Worm (Caenorhabditis elegans) whole organism, L1 larva: Measurements from ENCODE around the gene tbc-19.
A peak's percentile ranks its signal among the peaks of the same experiment; 100 is the strongest.

Experiments used
- C04F5.9 ChIP-seq: sonication (generic microtip); optimal IDR thresholded peaks from 2 replicates; lab custom pipeline; 2016; ENCODE audit warnings: missing genetic modification characterization, missing compliant biosample characterization
- C16A3.4 ChIP-seq: fragments of 150-350 bp; optimal IDR thresholded peaks from 2 replicates; lab custom pipeline; 2014; ENCODE audit warnings: missing biosample characterization, missing genetic modification characterization
- aha-1 ChIP-seq: fragments of 150-350 bp; optimal IDR thresholded peaks from 2 replicates; lab custom pipeline; 2014; ENCODE audit warnings: missing biosample characterization, missing genetic modification characterization
- ceh-63 ChIP-seq: fragments of 200-800 bp; sonication (Bioruptor generic); optimal IDR thresholded peaks from 2 replicates; lab custom pipeline; 2018; ENCODE audit warnings: mild to moderate bottlenecking, missing genetic modification characterization, missing compliant biosample characterization
- ceh-8 ChIP-seq: fragments of 200-800 bp; sonication (Bioruptor generic); optimal IDR thresholded peaks from 2 replicates; lab custom pipeline; 2018; ENCODE audit warnings: mild to moderate bottlenecking, missing genetic modification characterization, moderate library complexity, missing compliant biosample characterization
- ceh-88 ChIP-seq: fragments of 200-800 bp; sonication (Bioruptor generic); IDR thresholded peaks from 2 replicates; pipeline ENCODE4 v1.3.6; 2022; ENCODE audit warnings: missing genetic modification characterization, missing compliant biosample characterization
- ceh-90 ChIP-seq: sonication (generic microtip); optimal IDR thresholded peaks from 2 replicates; lab custom pipeline; 2016; ENCODE audit warnings: missing genetic modification characterization, missing compliant biosample characterization
- dpl-1 ChIP-seq, 3 experiments: fragments of 150-350 bp in 2 of 3; sonication (generic microtip) in 1 of 3; optimal IDR thresholded peaks; 2 replicates each; lab custom pipeline; 2014 to 2017; ENCODE audit warnings: missing biosample characterization in 3 of 3, missing genetic modification characterization in 3 of 3, missing genetic modification reagents in 3 of 3
- dsc-1 ChIP-seq: sonication (generic microtip); optimal IDR thresholded peaks from 2 replicates; lab custom pipeline; 2016; ENCODE audit warnings: mild to moderate bottlenecking, missing genetic modification characterization, missing compliant biosample characterization
- elt-2 ChIP-seq: sonication (generic microtip); optimal IDR thresholded peaks from 2 replicates; lab custom pipeline; 2016; ENCODE audit warnings: missing genetic modification characterization, mild to moderate bottlenecking, inconsistent platforms, missing compliant biosample characterization, missing genetic modification reagents
- elt-3 ChIP-seq, 6 experiments: fragments of 150-350 bp in 1 of 6; sonication (generic microtip); optimal IDR thresholded peaks; 2 replicates each; lab custom pipeline; 2017 to 2018; ENCODE audit warnings: missing biosample characterization in 6 of 6, missing genetic modification characterization in 6 of 6, inconsistent platforms in 1 of 6
- fkh-10 ChIP-seq: sonication (generic microtip); optimal IDR thresholded peaks from 2 replicates; lab custom pipeline; 2017; ENCODE audit warnings: missing biosample characterization, missing genetic modification reagents, missing genetic modification characterization
- fkh-8 ChIP-seq: sonication (generic microtip); optimal IDR thresholded peaks from 2 replicates; lab custom pipeline; 2016; ENCODE audit warnings: mild to moderate bottlenecking, missing genetic modification characterization, missing compliant biosample characterization
- fos-1 ChIP-seq: fragments of 150-350 bp; optimal IDR thresholded peaks from 2 replicates; lab custom pipeline; 2014; ENCODE audit warnings: missing biosample characterization, missing genetic modification characterization
- grh-1 ChIP-seq: fragments of 200-800 bp; sonication (Bioruptor generic); IDR thresholded peaks from 2 replicates; pipeline ENCODE4 v1.3.6; 2022; ENCODE audit warnings: missing genetic modification reagents, missing genetic modification characterization, missing compliant biosample characterization
- hlh-4 ChIP-seq: sonication (generic microtip); optimal IDR thresholded peaks from 2 replicates; lab custom pipeline; 2016; ENCODE audit warnings: mild to moderate bottlenecking, missing genetic modification characterization, missing compliant biosample characterization
- isw-1 ChIP-seq: fragments of 200-800 bp; sonication (Bioruptor generic); IDR thresholded peaks from 2 replicates; pipeline ENCODE4 v1.3.6; 2022; ENCODE audit warnings: missing genetic modification characterization, missing compliant biosample characterization
- jun-1 ChIP-seq: fragments of 150-350 bp; optimal IDR thresholded peaks from 2 replicates; lab custom pipeline; 2014; ENCODE audit warnings: missing biosample characterization, missing genetic modification reagents, missing genetic modification characterization
- lin-13 ChIP-seq: fragments of 150-350 bp; optimal IDR thresholded peaks from 2 replicates; lab custom pipeline; 2014; ENCODE audit warnings: missing biosample characterization, missing genetic modification reagents, missing genetic modification characterization
- lin-14 ChIP-seq: fragments of 200-800 bp; sonication (Bioruptor generic); optimal IDR thresholded peaks from 2 replicates; lab custom pipeline; 2018; ENCODE audit warnings: mild to moderate bottlenecking, missing genetic modification characterization, moderate library complexity, missing compliant biosample characterization
- lin-35 ChIP-seq, 2 experiments: fragments of 150-350 bp; optimal IDR thresholded peaks; 2 replicates each; lab custom pipeline; 2014; ENCODE audit warnings: missing biosample characterization in 2 of 2, missing genetic modification characterization in 2 of 2, missing genetic modification reagents in 2 of 2
- lir-3 ChIP-seq: sonication (generic microtip); optimal IDR thresholded peaks from 2 replicates; lab custom pipeline; 2016; ENCODE audit warnings: mild to moderate bottlenecking, missing genetic modification characterization, moderate library complexity, missing compliant biosample characterization; ENCODE audit not compliant: poor library complexity
- nhr-19 ChIP-seq: fragments of 200-800 bp; sonication (Bioruptor generic); conservative IDR thresholded peaks from 2 replicates; pipeline ENCODE4 v1.3.6; 2022; ENCODE audit warnings: missing genetic modification characterization, missing compliant biosample characterization
- nhr-20 ChIP-seq: sonication (generic microtip); optimal IDR thresholded peaks from 2 replicates; lab custom pipeline; 2016; ENCODE audit warnings: mild to moderate bottlenecking, missing genetic modification characterization, missing compliant biosample characterization
- nhr-47 ChIP-seq: sonication (generic microtip); optimal IDR thresholded peaks from 2 replicates; lab custom pipeline; 2016; ENCODE audit warnings: mild to moderate bottlenecking, missing genetic modification characterization, moderate library complexity, missing compliant biosample characterization
- nhr-85 ChIP-seq: sonication (generic microtip); peaks from one replicate; lab custom pipeline; 2016; ENCODE audit warnings: missing genetic modification characterization, inconsistent platforms, missing compliant biosample characterization
- nhr-90 ChIP-seq: sonication (generic microtip); optimal IDR thresholded peaks from 2 replicates; lab custom pipeline; 2016; ENCODE audit warnings: mild to moderate bottlenecking, missing genetic modification characterization, missing compliant biosample characterization; ENCODE audit not compliant: poor library complexity
- pag-3 ChIP-seq: sonication (generic microtip); optimal IDR thresholded peaks from 2 replicates; lab custom pipeline; 2017; ENCODE audit warnings: missing genetic modification characterization, mild to moderate bottlenecking, missing compliant biosample characterization, antibody characterized with exemption, borderline replicate concordance; ENCODE audit not compliant: insufficient read depth
- snpc-4 ChIP-seq: fragments of 150-350 bp; optimal IDR thresholded peaks from 2 replicates; lab custom pipeline; 2014; ENCODE audit warnings: missing biosample characterization, missing genetic modification characterization
- sox-4 ChIP-seq: sonication (generic microtip); optimal IDR thresholded peaks from 2 replicates; lab custom pipeline; 2016; ENCODE audit warnings: missing genetic modification characterization, missing compliant biosample characterization
- sup-37 ChIP-seq: fragments of 200-800 bp; sonication (Bioruptor generic); optimal IDR thresholded peaks from 2 replicates; lab custom pipeline; 2018; ENCODE audit warnings: mild to moderate bottlenecking, missing genetic modification characterization, missing compliant biosample characterization
- tlp-1 ChIP-seq: fragments of 150-350 bp; optimal IDR thresholded peaks from 2 replicates; lab custom pipeline; 2014; ENCODE audit warnings: missing biosample characterization, missing genetic modification characterization
- unc-30 ChIP-seq: sonication (generic microtip); optimal IDR thresholded peaks from 2 replicates; lab custom pipeline; 2017; ENCODE audit warnings: missing biosample characterization, missing genetic modification characterization
- unc-86 ChIP-seq: sonication (generic microtip); optimal IDR thresholded peaks from 2 replicates; lab custom pipeline; 2016; ENCODE audit warnings: missing genetic modification characterization, missing compliant biosample characterization
- unc-98 ChIP-seq: fragments of 200-800 bp; sonication (Bioruptor generic); IDR thresholded peaks from 2 replicates; pipeline ENCODE4 v1.3.6; 2022; ENCODE audit warnings: missing genetic modification characterization, missing compliant biosample characterization
- zag-1 ChIP-seq: fragments of 150-350 bp; optimal IDR thresholded peaks from 2 replicates; lab custom pipeline; 2014; ENCODE audit warnings: missing biosample characterization, missing genetic modification characterization
- zip-4 ChIP-seq: fragments of 200-800 bp; sonication (Bioruptor generic); optimal IDR thresholded peaks from 2 replicates; lab custom pipeline; 2018; ENCODE audit warnings: mild to moderate bottlenecking, missing genetic modification characterization, moderate library complexity, missing compliant biosample characterization

The tbc-19 gene

ce11 chrX:13969257-13969968, 42.9 kb downstream of the tbc-19 start (continued):
- TF ChIP-seq grh-1 (GFP tag; lab: Robert Waterston, UW) (no peak), ceh-88 (GFP tag; lab: Robert Waterston, UW) (peak; percentile 55; the same call in 1 of the 2 replicates), sox-4 (no peak), ceh-63 (GFP tag; lab: Kevin White, UChicago) (no peak), nhr-47 (peak; percentile 81), C04F5.9 (tag; lab: Kevin White, UChicago) (peak; percentile 15), nhr-19 (peak; percentile 71), fkh-8 (tag; lab: Kevin White, UChicago) (peak; percentile 93), snpc-4 (tag; lab: Kevin White, UChicago) (peak; percentile 21), sup-37 (GFP tag; lab: Kevin White, UChicago) (peak; percentile 18), unc-30 (tag; lab: Kevin White, UChicago) (no peak), elt-3 (tag; optimal IDR thresholded peaks at IDR 0.05; lab: Kevin White, UChicago) (no peak), zag-1 (tag; lab: Kevin White, UChicago) (peak; percentile 35), zip-4 (GFP tag; lab: Kevin White, UChicago) (no peak), aha-1 (tag; lab: Kevin White, UChicago) (no peak), nhr-20 (tag; lab: Kevin White, UChicago) (peak; percentile 80), nhr-90 (tag; lab: Kevin White, UChicago) (peak; percentile 42), isw-1 (GFP tag; lab: Robert Waterston, UW) (peak; percentile 43), tlp-1 (tag; lab: Kevin White, UChicago) (no peak), dpl-1 (GFP tag; optimal IDR thresholded peaks at IDR 0.05; lab: Kevin White, UChicago) (peak in 2 of 3 experiments; percentile 5 to 13), fos-1 (peak; percentile 59), dsc-1 (tag; lab: Kevin White, UChicago) (peak; percentile 68)

ce11 chrX:13968292-13968691, 44.0 kb downstream of the tbc-19 start, which contains the start of gene pqn-39:
Gene pqn-39 (minus strand): TSS chrX:13968676.
- TF ChIP-seq nhr-85 (tag; lab: Kevin White, UChicago): peak; percentile 61
- no peak for TF ChIP-seq unc-98 (GFP tag; lab: Robert Waterston, UW)

ce11 chrX:13963203-13963602, 49.1 kb downstream of the tbc-19 start, which contains the start of gene F48F7.3:
Gene F48F7.3 (plus strand): TSS chrX:13963503.
- TF ChIP-seq C16A3.4 (tag; lab: Kevin White, UChicago) (no peak), ceh-8 (GFP tag; lab: Kevin White, UChicago) (no peak), lin-13 (GFP tag; lab: Kevin White, UChicago) (no peak), lir-3 (tag; lab: Kevin White, UChicago) (no peak), lin-14 (GFP tag; lab: Kevin White, UChicago) (no peak), zag-1 (tag; lab: Kevin White, UChicago) (no peak), unc-86 (tag; lab: Kevin White, UChicago) (no peak), elt-3 (tag; optimal IDR thresholded peaks at IDR 0.05; lab: Kevin White, UChicago) (no peak), ceh-90 (tag; lab: Kevin White, UChicago) (no peak)

- peak; percentile 4 for TF ChIP-seq nhr-85 (tag; lab: Kevin White, UChicago)
- TF ChIP-seq jun-1: no peak
Observed at ce11 chrX:13959849-13960248, 52.5 kb downstream of the tbc-19 start, which contains the start of gene syx-2. Gene syx-2 (plus strand): TSS chrX:13960149.

- no peak for TF ChIP-seq isw-1 (GFP tag; lab: Robert Waterston, UW)
- peak; percentile 31 for TF ChIP-seq elt-2
- TF ChIP-seq lin-35 (GFP tag; optimal IDR thresholded peaks at IDR 0.05; lab: Kevin White, UChicago): peak in 1 of 2 experiments; percentile 5
- TF ChIP-seq pag-3 (tag; lab: Kevin White, UChicago): no peak
- no peak for TF ChIP-seq hlh-4 (tag; lab: Kevin White, UChicago)
- TF ChIP-seq fkh-10 (GFP tag; lab: Kevin White, UChicago): no peak
- TF ChIP-seq ceh-63 (GFP tag; lab: Kevin White, UChicago): no peak
Observed at ce11 chrX:13959383-13959782, 52.9 kb downstream of the tbc-19 start.
